Fruit fly (Drosophila melanogaster) whole organism: Measurements from ENCODE around the gene snRNP-U1-C.

Experiments used
- CG8478 ChIP-seq: fragments of >200 bp; optimal IDR thresholded peaks from 2 replicates; lab custom pipeline; 2018; ENCODE audit warnings: inconsistent platforms
- Dll ChIP-seq: fragments of >200 bp; optimal IDR thresholded peaks from 2 replicates; lab custom pipeline; 2017
- EcR ChIP-seq, 2 experiments: fragments of >200 bp; optimal IDR thresholded peaks; 2 replicates each; lab custom pipeline; 2017; ENCODE audit warnings: missing biosample characterization in 2 of 2, missing genetic modification characterization in 2 of 2, missing genetic modification reagents in 2 of 2
- pan ChIP-seq: fragments of >200 bp; optimal IDR thresholded peaks from 2 replicates; lab custom pipeline; 2017
- psq ChIP-seq: fragments of >200 bp; optimal IDR thresholded peaks from 2 replicates; lab custom pipeline; 2017
- usp ChIP-seq: fragments of >200 bp; optimal IDR thresholded peaks from 2 replicates; lab custom pipeline; 2017; ENCODE audit warnings: missing biosample characterization, missing genetic modification characterization, mixed read lengths

The snRNP-U1-C gene

DNA sequence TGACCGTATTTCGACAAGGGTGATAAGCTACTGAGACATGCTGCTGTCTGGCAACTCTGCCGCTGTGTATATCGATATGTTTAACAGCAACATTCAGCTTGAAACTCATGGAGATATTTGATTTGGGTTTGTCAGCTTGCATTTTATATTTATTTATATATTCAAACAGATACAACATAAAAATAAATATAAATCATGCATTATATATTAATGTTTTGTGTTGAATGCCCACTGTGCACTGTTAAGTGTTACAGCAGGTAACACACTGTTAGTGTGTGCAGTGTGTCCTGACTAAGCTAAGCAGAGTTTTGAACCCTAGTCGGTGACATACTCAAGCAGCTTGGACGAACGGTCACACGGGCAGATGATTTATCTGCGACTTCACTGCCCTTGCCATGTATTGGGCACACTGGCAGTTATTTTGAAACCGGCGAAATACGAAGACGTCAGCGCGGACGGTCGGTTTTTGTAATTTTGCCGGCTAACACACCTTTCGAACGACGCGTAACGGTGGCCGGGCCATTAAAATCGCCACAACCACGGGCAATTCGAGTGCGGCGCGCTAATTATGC is at the start of gene snRNP-U1-C, which contains the start of gene gukh:
TSS of gene snRNP-U1-C (minus strand) at position 37 of the 572 bp plus-strand sequence.
TSS of gene gukh (plus strand) at position 412 of the 572 bp plus-strand sequence.
- no peak for TF ChIP-seq Dll (lab: Kevin White, UChicago)
- TF ChIP-seq CG8478 (lab: Kevin White, UChicago), result no peak
- no peak for TF ChIP-seq psq (lab: Kevin White, UChicago)
- TF ChIP-seq usp (GFP tag; lab: Kevin White, UChicago), result no peak
- TF ChIP-seq EcR (GFP tag; optimal IDR thresholded peaks at IDR 0.05; lab: Kevin White, UChicago), result no peak
- TF ChIP-seq pan, result no peak

DNA sequence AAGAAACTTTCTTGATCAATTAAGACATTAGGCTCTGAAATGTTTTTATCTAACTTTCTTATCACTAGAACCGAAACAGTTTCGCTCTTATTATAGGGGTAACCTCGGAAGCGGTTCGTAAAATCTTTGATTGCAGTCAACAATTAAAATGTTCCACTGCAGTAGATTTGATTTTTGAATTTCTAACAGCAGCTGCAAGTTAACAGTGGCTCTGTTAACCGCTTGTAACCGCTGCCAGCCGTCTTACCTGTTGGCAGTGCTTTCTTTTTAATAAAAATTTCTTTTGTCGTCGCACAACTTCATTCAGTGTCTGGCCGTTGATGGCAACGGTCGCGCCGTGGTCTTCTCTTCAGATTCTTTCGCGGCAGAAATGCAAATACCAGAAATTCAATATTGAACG is 49.8 kb upstream of the snRNP-U1-C start, which contains the start of gene CG6026:
TSS of gene CG6026 (plus strand) at position 301 of the 400 bp plus-strand sequence.
- TF ChIP-seq pan (no peak), EcR (GFP tag; optimal IDR thresholded peaks at IDR 0.05; lab: Kevin White, UChicago) (no peak), psq (lab: Kevin White, UChicago) (no peak), Dll (lab: Kevin White, UChicago) (no peak), usp (GFP tag; lab: Kevin White, UChicago) (no peak), CG8478 (lab: Kevin White, UChicago) (no peak)

dm6 chr3R:19031210-19031609 is 47.8 kb upstream of the snRNP-U1-C start, which contains the start of the genes Prp18 and CG6013:
Gene Prp18, minus strand, starts transcription at chr3R:19031271.
Gene CG6013, plus strand, starts transcription at chr3R:19031503.
- TF ChIP-seq psq (lab: Kevin White, UChicago) (no peak), pan (no peak), CG8478 (lab: Kevin White, UChicago) (no peak), Dll (lab: Kevin White, UChicago) (no peak), EcR (GFP tag; optimal IDR thresholded peaks at IDR 0.05; lab: Kevin White, UChicago) (no peak), usp (GFP tag; lab: Kevin White, UChicago) (no peak)

dm6 chr3R:19028758-19029157 is 45.3 kb upstream of the snRNP-U1-C start, which contains the start of the genes GatA and P5cr:
Gene GatA, minus strand, starts transcription at chr3R:19028857.
Gene P5cr, plus strand, starts transcription at chr3R:19028931.
- TF ChIP-seq usp (GFP tag; lab: Kevin White, UChicago) (no peak), EcR (GFP tag; optimal IDR thresholded peaks at IDR 0.05; lab: Kevin White, UChicago) (no peak), pan (no peak), psq (lab: Kevin White, UChicago) (no peak), Dll (lab: Kevin White, UChicago) (no peak), CG8478 (lab: Kevin White, UChicago) (no peak)

DNA sequence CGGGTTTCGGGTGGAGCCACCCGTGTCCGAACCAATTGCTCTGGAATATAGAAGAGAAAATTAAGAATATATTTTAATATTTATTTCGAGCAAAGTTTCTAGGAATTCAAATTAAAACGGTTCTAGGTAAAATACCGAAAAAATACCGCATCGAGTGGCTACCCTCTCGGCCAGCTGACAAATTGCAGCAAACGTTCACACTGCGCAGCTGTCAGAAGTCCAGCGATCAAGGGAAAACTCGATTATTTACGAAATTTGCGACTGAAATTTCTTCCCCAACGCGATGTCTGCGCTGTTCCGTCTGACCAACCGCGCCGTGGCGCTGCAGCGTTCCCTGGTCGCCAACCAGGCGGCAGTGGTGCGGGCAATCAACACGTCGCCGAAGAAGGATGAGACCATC is 43.7 kb upstream of the snRNP-U1-C start, which contains the start of gene NP15.6:
TSS of gene NP15.6 (plus strand) at position 204 of the 400 bp plus-strand sequence.
- TF ChIP-seq CG8478 (lab: Kevin White, UChicago) (no peak), EcR (GFP tag; optimal IDR thresholded peaks at IDR 0.05; lab: Kevin White, UChicago) (no peak), psq (lab: Kevin White, UChicago) (no peak), Dll (lab: Kevin White, UChicago) (no peak), pan (no peak), usp (GFP tag; lab: Kevin White, UChicago) (no peak)

DNA sequence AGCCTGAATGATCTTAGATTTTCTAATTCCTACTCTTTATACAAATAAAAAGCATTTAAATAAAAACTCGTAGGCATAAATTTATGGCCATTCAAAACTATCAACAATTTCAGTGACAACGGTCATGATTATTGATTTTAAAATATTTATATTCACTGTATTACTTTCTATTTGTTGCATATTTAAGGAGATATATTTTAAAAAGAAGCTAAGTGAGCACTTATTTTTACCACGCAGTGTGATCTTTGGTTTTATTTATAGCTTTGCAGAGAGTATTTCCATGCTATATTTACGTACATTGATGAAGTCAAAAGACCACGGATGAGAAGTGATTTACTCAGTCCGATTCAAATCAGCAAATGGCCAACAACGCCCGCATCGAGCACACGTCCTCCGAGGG is 41.3 kb upstream of the snRNP-U1-C start, which contains the start of gene CG14285:
TSS of gene CG14285 (plus strand) at position 339 of the 400 bp plus-strand sequence.
- no peak for TF ChIP-seq pan
- no peak for TF ChIP-seq usp (GFP tag; lab: Kevin White, UChicago)
- TF ChIP-seq Dll (lab: Kevin White, UChicago), result no peak
- TF ChIP-seq psq (lab: Kevin White, UChicago), result no peak

DNA sequence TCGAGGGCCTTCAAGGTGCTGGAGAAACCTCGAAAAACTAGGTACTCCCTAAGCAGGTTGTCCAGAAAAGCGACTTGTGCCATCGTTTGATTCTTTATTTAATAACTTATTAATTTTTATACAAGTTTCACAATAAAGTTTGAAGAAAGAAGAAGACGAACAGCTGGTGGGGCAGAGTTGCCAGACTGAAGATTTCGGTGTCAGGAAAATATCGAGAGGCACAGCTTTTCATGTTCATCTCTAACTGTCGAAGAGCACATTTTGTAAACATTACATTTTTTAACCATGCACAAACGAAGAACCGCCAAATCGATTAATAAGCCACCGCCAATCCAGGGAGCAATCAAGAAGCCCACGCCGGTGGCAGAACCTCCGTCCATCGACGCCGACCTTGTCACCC is 40.4 kb upstream of the snRNP-U1-C start, which contains the start of the genes CG6005 and CG14286:
TSS of gene CG6005 (minus strand) at position 169 of the 400 bp plus-strand sequence.
TSS of gene CG14286 (plus strand) at position 231 of the 400 bp plus-strand sequence.
- no peak for TF ChIP-seq usp (GFP tag; lab: Kevin White, UChicago)
- TF ChIP-seq Dll (lab: Kevin White, UChicago), result no peak
- no peak for TF ChIP-seq psq (lab: Kevin White, UChicago)
- TF ChIP-seq pan, result no peak
- TF ChIP-seq CG8478 (lab: Kevin White, UChicago), result no peak
- TF ChIP-seq EcR (GFP tag; optimal IDR thresholded peaks at IDR 0.05; lab: Kevin White, UChicago), result no peak

DNA sequence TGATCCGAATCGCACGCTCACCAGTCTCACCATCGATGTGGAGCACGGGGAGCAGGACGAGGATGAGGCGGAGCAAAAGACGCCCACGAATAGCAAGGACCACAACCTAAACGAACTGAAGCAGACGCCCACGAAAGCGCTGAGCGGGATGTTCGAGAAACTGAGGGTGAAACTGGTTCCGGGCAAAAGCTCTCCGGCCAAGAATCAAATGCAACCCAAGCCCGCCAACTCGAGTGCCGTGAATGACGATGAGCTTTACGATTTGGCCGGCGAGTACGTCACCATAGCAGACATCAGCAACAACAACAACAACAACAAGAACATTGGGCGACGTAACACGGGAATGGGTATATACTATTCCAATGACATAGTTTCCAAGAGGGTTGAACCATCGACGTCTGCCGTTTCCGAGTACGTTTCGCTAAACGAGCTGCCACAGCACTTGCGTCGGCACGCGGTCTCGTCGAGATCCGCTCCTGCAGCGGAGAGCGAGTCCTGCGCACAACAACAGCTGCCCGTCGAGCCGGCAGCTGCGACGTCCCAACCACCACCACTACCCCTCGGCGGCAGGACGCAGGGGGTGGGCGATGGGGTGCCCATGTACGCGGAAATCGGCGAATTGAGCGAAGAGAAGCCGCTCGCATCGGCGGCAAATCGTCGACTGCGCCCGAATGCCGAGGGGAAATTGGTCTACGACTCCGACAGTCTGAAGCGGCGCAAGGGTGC is 34.0 kb upstream of the snRNP-U1-C start:
- TF ChIP-seq CG8478 (lab: Kevin White, UChicago), result no peak
- no peak for TF ChIP-seq EcR (GFP tag; optimal IDR thresholded peaks at IDR 0.05; lab: Kevin White, UChicago)
- no peak for TF ChIP-seq pan
- TF ChIP-seq usp (GFP tag; lab: Kevin White, UChicago), result no peak
- TF ChIP-seq psq (lab: Kevin White, UChicago), result no peak
- TF ChIP-seq Dll (lab: Kevin White, UChicago), result no peak

dm6 chr3R:19015423-19015810 is 32.0 kb upstream of the snRNP-U1-C start:
- TF ChIP-seq EcR (GFP tag; optimal IDR thresholded peaks at IDR 0.05; lab: Kevin White, UChicago) (no peak), Dll (lab: Kevin White, UChicago) (no peak), pan (no peak), CG8478 (lab: Kevin White, UChicago) (no peak), usp (GFP tag; lab: Kevin White, UChicago) (no peak), psq (lab: Kevin White, UChicago) (no peak)

dm6 chr3R:19014742-19015422 is 31.4 kb upstream of the snRNP-U1-C start:
- no peak for TF ChIP-seq psq (lab: Kevin White, UChicago)
- no peak for TF ChIP-seq Dll (lab: Kevin White, UChicago)
- TF ChIP-seq pan, result no peak
- TF ChIP-seq EcR (GFP tag; optimal IDR thresholded peaks at IDR 0.05; lab: Kevin White, UChicago), result no peak
- no peak for TF ChIP-seq CG8478 (lab: Kevin White, UChicago)
- no peak for TF ChIP-seq usp (GFP tag; lab: Kevin White, UChicago)
